Worm (Caenorhabditis elegans) whole organism, L2 larva: Measurements from ENCODE around the gene gcy-9.

Source experiments
- nhr-11 ChIP-seq: fragments of 150-350 bp; optimal IDR thresholded peaks from 2 replicates; lab custom pipeline; 2014; ENCODE audit warnings: missing biosample characterization, missing genetic modification characterization
- nhr-12 ChIP-seq: fragments of 150-350 bp; optimal IDR thresholded peaks from 2 replicates; lab custom pipeline; 2014; ENCODE audit warnings: missing biosample characterization, missing genetic modification characterization

- TF ChIP-seq nhr-12 (tag; lab: Kevin White, UChicago) (no peak), nhr-11 (no peak)
Measured at ce11 chrX:11367640-11368039, 30.0 kb upstream of the gcy-9 start.
